Fruit fly (Drosophila melanogaster) whole organism, embryonic: Measurements from ENCODE around the gene CG34348.

ENCODE experiments used
- Atf3 ChIP-seq: fragments of 200-800 bp; sonication (Bioruptor generic); optimal IDR thresholded peaks from 3 replicates; lab custom pipeline; 2016; ENCODE audit warnings: missing biosample characterization, missing genetic modification characterization
- B-H2 ChIP-seq: fragments of 200-800 bp; sonication (Bioruptor generic); optimal IDR thresholded peaks from 2 replicates; lab custom pipeline; 2018; ENCODE audit warnings: missing biosample characterization, mild to moderate bottlenecking, missing genetic modification characterization
- CG10209 ChIP-seq: fragments of 200-800 bp; sonication (Bioruptor generic); optimal IDR thresholded peaks from 3 replicates; lab custom pipeline; 2017; ENCODE audit warnings: missing biosample characterization, mild to moderate bottlenecking, missing genetic modification characterization, missing genetic modification reagents
- CG10274 ChIP-seq: fragments of 200-800 bp; sonication (Bioruptor generic); optimal IDR thresholded peaks from 3 replicates; lab custom pipeline; 2017; ENCODE audit warnings: missing biosample characterization, mild to moderate bottlenecking, missing genetic modification characterization
- CG11504 ChIP-seq: fragments of 200-800 bp; sonication (Bioruptor generic); optimal IDR thresholded peaks from 3 replicates; lab custom pipeline; 2019; ENCODE audit warnings: missing biosample characterization, mild to moderate bottlenecking, missing genetic modification characterization, moderate library complexity
- CG12299 ChIP-seq: fragments of 200-800 bp; sonication (Bioruptor generic); optimal IDR thresholded peaks from 2 replicates; lab custom pipeline; 2018; ENCODE audit warnings: missing biosample characterization, mild to moderate bottlenecking, missing genetic modification characterization
- CG12391 ChIP-seq: fragments of 200-800 bp; sonication (Bioruptor generic); optimal IDR thresholded peaks from 3 replicates; lab custom pipeline; 2018; ENCODE audit warnings: missing biosample characterization, mild to moderate bottlenecking, missing genetic modification characterization, moderate library complexity
- CG12744 ChIP-seq: fragments of 200-800 bp; sonication (Bioruptor generic); optimal IDR thresholded peaks from 2 replicates; lab custom pipeline; 2016; ENCODE audit warnings: missing biosample characterization, missing genetic modification characterization
- CG14441 ChIP-seq: fragments of 200-800 bp; sonication (Bioruptor generic); IDR thresholded peaks from 2 replicates; pipeline ENCODE4 v1.3.6; 2022; ENCODE audit warnings: missing biosample characterization, missing genetic modification characterization
- CG14965 ChIP-seq: fragments of 200-800 bp; sonication (Bioruptor generic); optimal IDR thresholded peaks from 2 replicates; lab custom pipeline; 2016; ENCODE audit warnings: missing biosample characterization, missing genetic modification characterization, borderline replicate concordance
- CG15073 ChIP-seq: fragments of 200-800 bp; sonication (Bioruptor generic); optimal IDR thresholded peaks from 2 replicates; lab custom pipeline; 2016; ENCODE audit warnings: missing biosample characterization, missing genetic modification characterization
- CG2712 ChIP-seq: fragments of 200-800 bp; optimal IDR thresholded peaks from 3 replicates; lab custom pipeline; 2019; ENCODE audit warnings: missing biosample characterization, mild to moderate bottlenecking, missing genetic modification characterization, moderate library complexity
- CG30431 ChIP-seq: fragments of 200-800 bp; sonication (Bioruptor generic); optimal IDR thresholded peaks from 2 replicates; lab custom pipeline; 2017; ENCODE audit warnings: missing biosample characterization, missing genetic modification characterization
- CG32772 ChIP-seq: fragments of 200-800 bp; sonication (Bioruptor generic); IDR thresholded peaks from 2 replicates; pipeline ENCODE4 v1.3.6; 2022; ENCODE audit warnings: missing biosample characterization, missing genetic modification characterization
- CG4360 ChIP-seq: fragments of 200-800 bp; sonication (Bioruptor generic); IDR thresholded peaks from 2 replicates; pipeline ENCODE4 v1.3.6; 2022; ENCODE audit warnings: missing biosample characterization, missing genetic modification characterization
- CG43689 ChIP-seq: fragments of 200-800 bp; sonication (Bioruptor generic); IDR thresholded peaks from 2 replicates; pipeline ENCODE4 v1.3.6; 2022; ENCODE audit warnings: missing biosample characterization, missing genetic modification characterization
- CG4730 ChIP-seq: fragments of 200-800 bp; sonication (Bioruptor generic); IDR thresholded peaks from 2 replicates; pipeline ENCODE4 v1.3.6; 2022; ENCODE audit warnings: missing biosample characterization, missing genetic modification characterization
- CG6654 ChIP-seq: fragments of 200-800 bp; sonication (Bioruptor generic); optimal IDR thresholded peaks from 2 replicates; lab custom pipeline; 2017; ENCODE audit warnings: missing biosample characterization, mild to moderate bottlenecking, missing genetic modification characterization
- CG6683 ChIP-seq: fragments of 200-800 bp; sonication (Bioruptor generic); optimal IDR thresholded peaks from 2 replicates; lab custom pipeline; 2017; ENCODE audit warnings: missing biosample characterization, mild to moderate bottlenecking, missing genetic modification characterization, missing genetic modification reagents
- CG8089 ChIP-seq: fragments of 200-800 bp; sonication (Bioruptor generic); optimal IDR thresholded peaks from 3 replicates; lab custom pipeline; 2016; ENCODE audit warnings: missing biosample characterization, missing genetic modification characterization
- CG8388 ChIP-seq: fragments of 200-800 bp; sonication (Bioruptor generic); optimal IDR thresholded peaks from 2 replicates; lab custom pipeline; 2019; ENCODE audit warnings: missing biosample characterization, mild to moderate bottlenecking, missing genetic modification characterization, moderate library complexity
- CG9437 ChIP-seq: fragments of 200-800 bp; sonication (Bioruptor generic); optimal IDR thresholded peaks from 2 replicates; lab custom pipeline; 2018; ENCODE audit warnings: missing biosample characterization, mild to moderate bottlenecking, missing genetic modification characterization
- CHES-1-like ChIP-seq: fragments of 200-800 bp; sonication (Bioruptor generic); optimal IDR thresholded peaks from 2 replicates; lab custom pipeline; 2016; ENCODE audit warnings: missing biosample characterization, missing genetic modification characterization
- CTCF ChIP-seq: fragments of 200-800 bp; sonication (Bioruptor generic); optimal IDR thresholded peaks from 2 replicates; lab custom pipeline; 2017; ENCODE audit warnings: missing biosample characterization, mild to moderate bottlenecking, missing genetic modification characterization, moderate library complexity
- Camta ChIP-seq: fragments of 200-800 bp; sonication (Bioruptor generic); optimal IDR thresholded peaks from 2 replicates; lab custom pipeline; 2016; ENCODE audit warnings: missing biosample characterization, missing genetic modification characterization
- D19A ChIP-seq: fragments of 200-800 bp; optimal IDR thresholded peaks from 3 replicates; lab custom pipeline; 2019; ENCODE audit warnings: missing biosample characterization, mild to moderate bottlenecking, missing genetic modification characterization, moderate library complexity
- Dp ChIP-seq: fragments of 200-800 bp; sonication (Bioruptor generic); optimal IDR thresholded peaks from 2 replicates; lab custom pipeline; 2018; ENCODE audit warnings: missing biosample characterization, mild to moderate bottlenecking, missing genetic modification characterization, moderate library complexity
- ERR ChIP-seq: fragments of 200-800 bp; sonication (Bioruptor generic); optimal IDR thresholded peaks from 2 replicates; lab custom pipeline; 2016; ENCODE audit warnings: missing biosample characterization, missing genetic modification characterization
- Elba2 ChIP-seq: fragments of 200-800 bp; sonication (Bioruptor generic); optimal IDR thresholded peaks from 3 replicates; lab custom pipeline; 2016; ENCODE audit warnings: missing biosample characterization, missing genetic modification characterization
- Gsc ChIP-seq: fragments of 200-800 bp; sonication (Bioruptor generic); IDR thresholded peaks from 2 replicates; pipeline ENCODE4 v1.3.6; 2022; ENCODE audit warnings: missing biosample characterization, missing genetic modification characterization
- HLH54F ChIP-seq: fragments of 200-800 bp; sonication (Bioruptor generic); optimal IDR thresholded peaks from 3 replicates; lab custom pipeline; 2016; ENCODE audit warnings: missing biosample characterization, missing genetic modification characterization
- Hmr ChIP-seq: fragments of 200-800 bp; sonication (Bioruptor generic); optimal IDR thresholded peaks from 3 replicates; lab custom pipeline; 2017; ENCODE audit warnings: mild to moderate bottlenecking, missing biosample characterization, missing genetic modification reagents, missing genetic modification characterization
- NFAT ChIP-seq: fragments of 200-800 bp; sonication (Bioruptor generic); IDR thresholded peaks from 2 replicates; pipeline ENCODE4 v1.3.6; 2022; ENCODE audit warnings: missing biosample characterization, missing genetic modification characterization
- PHDP ChIP-seq: fragments of 200-800 bp; sonication (Bioruptor generic); optimal IDR thresholded peaks from 3 replicates; lab custom pipeline; 2018; ENCODE audit warnings: missing biosample characterization, mild to moderate bottlenecking, missing genetic modification characterization, moderate library complexity
- Ravus ChIP-seq: fragments of 200-800 bp; sonication (Bioruptor generic); IDR thresholded peaks from 2 replicates; pipeline ENCODE4 v1.3.6; 2022; ENCODE audit warnings: missing biosample characterization, missing genetic modification characterization
- Sry-δ ChIP-seq: fragments of 200-800 bp; sonication (Bioruptor generic); optimal IDR thresholded peaks from 2 replicates; lab custom pipeline; 2016; ENCODE audit warnings: missing biosample characterization, missing genetic modification characterization
- amos ChIP-seq: fragments of 200-800 bp; sonication (Bioruptor generic); IDR thresholded peaks from 2 replicates; pipeline ENCODE4 v1.3.6; 2022; ENCODE audit warnings: missing biosample characterization, missing genetic modification characterization; ENCODE audit not compliant: partially characterized antibody
- chinmo ChIP-seq: fragments of 200-800 bp; sonication (Bioruptor generic); IDR thresholded peaks from 4 replicates; pipeline ENCODE4 v1.3.6; 2022; ENCODE audit warnings: missing biosample characterization, missing genetic modification characterization; ENCODE audit not compliant: partially characterized antibody
- dimm ChIP-seq: fragments of 200-800 bp; sonication (Bioruptor generic); IDR thresholded peaks from 2 replicates; pipeline ENCODE4 v1.3.6; 2022; ENCODE audit warnings: missing biosample characterization, missing genetic modification characterization
- emc ChIP-seq: fragments of 200-800 bp; sonication (Bioruptor generic); optimal IDR thresholded peaks from 2 replicates; lab custom pipeline; 2016; ENCODE audit warnings: missing biosample characterization, missing genetic modification characterization
- ems ChIP-seq: fragments of 200-800 bp; sonication (Bioruptor generic); optimal IDR thresholded peaks from 3 replicates; lab custom pipeline; 2016; ENCODE audit warnings: missing biosample characterization, missing genetic modification characterization
- grau ChIP-seq: fragments of 200-800 bp; optimal IDR thresholded peaks from 3 replicates; lab custom pipeline; 2019; ENCODE audit warnings: missing biosample characterization, mild to moderate bottlenecking, missing genetic modification characterization, moderate library complexity
- h ChIP-seq: fragments of >200 bp; optimal IDR thresholded peaks from 2 replicates; lab custom pipeline; 2017
- ham ChIP-seq: fragments of 200-800 bp; sonication (Bioruptor generic); IDR thresholded peaks from 2 replicates; pipeline ENCODE4 v1.3.6; 2022; ENCODE audit warnings: missing biosample characterization, missing genetic modification characterization
- lilli ChIP-seq: fragments of 200-800 bp; sonication (Bioruptor generic); optimal IDR thresholded peaks from 3 replicates; lab custom pipeline; 2016; ENCODE audit warnings: missing biosample characterization, missing genetic modification characterization
- pita ChIP-seq: fragments of 200-800 bp; sonication (Bioruptor generic); optimal IDR thresholded peaks from 2 replicates; lab custom pipeline; 2017; ENCODE audit warnings: missing biosample characterization, mild to moderate bottlenecking, missing genetic modification characterization
- sens-2 ChIP-seq: fragments of 200-800 bp; sonication (Bioruptor generic); IDR thresholded peaks from 2 replicates; pipeline ENCODE4 v1.3.6; 2022; ENCODE audit warnings: missing biosample characterization, missing genetic modification characterization
- shn ChIP-seq: fragments of 200-800 bp; sonication (Bioruptor generic); optimal IDR thresholded peaks from 3 replicates; lab custom pipeline; 2016; ENCODE audit warnings: missing biosample characterization, missing genetic modification characterization
- sob ChIP-seq: fragments of 200-800 bp; sonication (Bioruptor generic); IDR thresholded peaks from 2 replicates; pipeline ENCODE4 v1.3.6; 2022; ENCODE audit warnings: missing biosample characterization, missing genetic modification characterization
- sqz ChIP-seq: fragments of 200-800 bp; sonication (Bioruptor generic); optimal IDR thresholded peaks from 3 replicates; lab custom pipeline; 2018; ENCODE audit warnings: missing biosample characterization, mild to moderate bottlenecking, missing genetic modification characterization
- tna ChIP-seq: fragments of 200-800 bp; sonication (Bioruptor generic); IDR thresholded peaks from 2 replicates; pipeline ENCODE4 v1.3.6; 2022; ENCODE audit warnings: missing biosample characterization, missing genetic modification characterization; ENCODE audit not compliant: partially characterized antibody

CG34348 gene

DNA sequence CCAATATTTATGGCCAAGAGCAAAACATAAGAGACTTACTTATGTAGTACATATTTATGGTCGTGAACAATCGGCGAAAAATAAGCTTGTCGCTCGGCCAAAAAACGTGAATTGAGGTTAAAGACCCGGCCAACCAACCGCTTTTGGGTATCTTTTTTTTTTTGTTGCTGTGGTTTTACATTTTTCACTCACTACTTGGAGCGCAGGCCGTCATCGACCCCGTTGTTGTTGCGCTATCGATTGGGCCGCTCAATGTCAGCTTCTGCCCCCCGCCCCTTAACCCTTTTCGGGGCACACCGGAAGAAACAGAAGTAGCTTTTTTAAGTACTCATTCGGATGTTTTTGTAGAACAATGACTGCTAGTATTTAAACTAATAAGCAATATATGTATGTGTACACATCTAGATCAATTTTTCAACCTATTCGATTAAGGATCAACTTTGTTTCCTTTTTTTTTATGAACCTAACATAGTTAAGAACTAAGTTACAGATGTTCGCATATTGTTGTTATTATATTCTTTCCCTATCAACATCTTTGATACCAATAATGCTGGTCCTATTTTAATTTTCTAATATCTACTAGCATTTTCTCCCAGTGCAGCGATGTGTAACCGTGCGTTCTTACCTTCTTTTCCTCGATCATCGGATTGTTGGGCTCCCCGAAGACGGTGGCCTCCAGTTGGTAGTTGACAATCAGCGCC is 1.5 kb upstream of the CG34348 start (continued):
- TF ChIP-seq dimm (no peak), Gsc (GFP tag; lab: Robert Waterston, UW) (no peak), tna (GFP tag; lab: Robert Waterston, UW) (no peak), CG14965 (GFP tag; lab: Kevin White, UChicago) (no peak), CG14441 (GFP tag; lab: Robert Waterston, UW) (peak; percentile 43), chinmo (GFP tag; lab: Robert Waterston, UW) (peak; percentile 78; the same call in 2 of the 4 replicates), CG2712 (tag; lab: Kevin White, UChicago) (peak; percentile 74), Dp (GFP tag; lab: Kevin White, UChicago) (no peak), CG6683 (peak; percentile 37), CHES-1-like (GFP tag; lab: Kevin White, UChicago) (peak; percentile 72), Atf3 (GFP tag; lab: Kevin White, UChicago) (peak; percentile 42), CG15073 (GFP tag; lab: Kevin White, UChicago) (peak; percentile 25), sqz (no peak), CG12391 (tag; lab: Kevin White, UChicago) (peak; percentile 80), CG11504 (tag; lab: Kevin White, UChicago) (no peak), B-H2 (GFP tag; lab: Kevin White, UChicago) (no peak), sob (GFP tag; lab: Robert Waterston, UW) (peak; percentile 51), CG9437 (GFP tag; lab: Kevin White, UChicago) (peak; percentile 75), Elba2 (GFP tag; lab: Kevin White, UChicago) (no peak), CTCF (no peak), sens-2 (no peak), CG10274 (peak; percentile 15), Camta (GFP tag; lab: Kevin White, UChicago) (peak; percentile 55), CG43689 (0 out of 2 replicates have a peak, but pooled peaks have one; percentile 21), HLH54F (GFP tag; lab: Kevin White, UChicago) (peak; percentile 22), Sry-δ (GFP tag; lab: Kevin White, UChicago) (peak; percentile 26), amos (no peak), CG32772 (GFP tag; lab: Robert Waterston, UW) (peak; percentile 23; the same call in 1 of the 2 replicates), ham (no peak), CG8089 (GFP tag; lab: Kevin White, UChicago) (peak; percentile 46), CG4730 (GFP tag; lab: Robert Waterston, UW) (no peak), shn (GFP tag; lab: Kevin White, UChicago) (peak; percentile 53), pita (GFP tag; lab: Kevin White, UChicago) (no peak), lilli (GFP tag; lab: Kevin White, UChicago) (peak; percentile 71), CG12744 (GFP tag; lab: Kevin White, UChicago) (peak; percentile 23), CG30431 (peak; percentile 38), emc (GFP tag; lab: Kevin White, UChicago) (no peak), CG10209 (peak; percentile 71), h (lab: Kevin White, UChicago) (no peak), CG4360 (GFP tag; lab: Robert Waterston, UW) (peak; percentile 23; the same call in 1 of the 2 replicates), NFAT (GFP tag; lab: Robert Waterston, UW) (no peak), CG6654 (GFP tag; lab: Kevin White, UChicago) (peak; percentile 48), PHDP (peak; percentile 70), Ravus (no peak), CG8388 (peak; percentile 72), CG12299 (peak; percentile 39), ERR (peak; percentile 15), ems (GFP tag; lab: Kevin White, UChicago) (peak; percentile 52), Hmr (GFP tag; lab: Kevin White, UChicago) (peak; percentile 0), grau (tag; lab: Kevin White, UChicago) (peak; percentile 77), D19A (no peak)
